Worm (Caenorhabditis elegans) whole organism, young adult: ENCODE data around the gene gpa-3.
A peak's percentile ranks its signal among the peaks of the same experiment; 100 is the strongest.
"Not testable (repeated sequence)": the region's sequence is repeated elsewhere in the genome, so short reads cannot be mapped to it uniquely, and the experiment has no call there.

Experiments
- C06A6.2 ChIP-seq: fragments of 200-800 bp; sonication (Bioruptor generic); conservative IDR thresholded peaks from 2 replicates; pipeline ENCODE4 v1.3.6; 2022; ENCODE audit warnings: missing genetic modification characterization, missing compliant biosample characterization
- D2030.7 ChIP-seq: fragments of 200-800 bp; sonication (Bioruptor generic); IDR thresholded peaks from 2 replicates; pipeline ENCODE4 v1.3.6; 2022; ENCODE audit warnings: missing genetic modification reagents, missing genetic modification characterization, missing compliant biosample characterization
- F22D6.2 ChIP-seq: sonication (generic microtip); optimal IDR thresholded peaks from 2 replicates; lab custom pipeline; 2016; ENCODE audit warnings: mild to moderate bottlenecking, missing genetic modification characterization, missing compliant biosample characterization
- F33H1.4 ChIP-seq: fragments of 200-800 bp; sonication (Bioruptor generic); IDR thresholded peaks from 2 replicates; pipeline ENCODE4 v1.3.6; 2022; ENCODE audit warnings: missing genetic modification reagents, missing genetic modification characterization, missing compliant biosample characterization
- F57C9.4 ChIP-seq: sonication (generic microtip); optimal IDR thresholded peaks from 2 replicates; lab custom pipeline; 2017; ENCODE audit warnings: mild to moderate bottlenecking, missing genetic modification characterization, missing compliant biosample characterization
- K11D2.4 ChIP-seq: fragments of 200-800 bp; sonication (Bioruptor generic); IDR thresholded peaks from 2 replicates; pipeline ENCODE4 v1.3.6; 2022; ENCODE audit warnings: missing genetic modification reagents, missing genetic modification characterization, missing compliant biosample characterization
- T07F8.4 ChIP-seq: sonication (generic microtip); optimal IDR thresholded peaks from 2 replicates; lab custom pipeline; 2016; ENCODE audit warnings: mild to moderate bottlenecking, missing genetic modification characterization, moderate library complexity, missing compliant biosample characterization
- T26A5.8 ChIP-seq: sonication (generic microtip); optimal IDR thresholded peaks from 2 replicates; lab custom pipeline; 2016; ENCODE audit warnings: missing genetic modification characterization, missing compliant biosample characterization
- Y53G8AR.9 ChIP-seq: fragments of 200-800 bp; sonication (Bioruptor generic); conservative IDR thresholded peaks from 2 replicates; pipeline ENCODE4 v1.3.6; 2022; ENCODE audit warnings: missing genetic modification reagents, missing genetic modification characterization, missing compliant biosample characterization
- akir-1 ChIP-seq: fragments of 200-800 bp; sonication (Bioruptor generic); optimal IDR thresholded peaks from 2 replicates; lab custom pipeline; 2018; ENCODE audit warnings: mild to moderate bottlenecking, missing genetic modification characterization, moderate library complexity, missing compliant biosample characterization
- ama-1 ChIP-seq, 3 experiments: fragments of 150-350 bp in 1 of 3; sonication (generic microtip) in 2 of 3; optimal IDR thresholded peaks; 2 replicates each; lab custom pipeline; 2014 to 2018; ENCODE audit warnings: missing biosample characterization in 2 of 3, missing genetic modification characterization in 2 of 3, missing genetic modification reagents in 2 of 3
- atf-7 ChIP-seq: sonication (generic microtip); optimal IDR thresholded peaks from 2 replicates; lab custom pipeline; 2017; ENCODE audit warnings: mild to moderate bottlenecking, missing genetic modification characterization, missing compliant biosample characterization
- athp-1 ChIP-seq: sonication (generic microtip); optimal IDR thresholded peaks from 2 replicates; lab custom pipeline; 2017; ENCODE audit warnings: mild to moderate bottlenecking, missing genetic modification characterization, missing compliant biosample characterization
- cebp-1 ChIP-seq, 2 experiments: fragments of 200-800 bp in 1 of 2; sonication (Bioruptor generic) in 1 of 2; sonication (generic microtip) in 1 of 2; IDR thresholded peaks in 1 of 2; optimal IDR thresholded peaks in 1 of 2; 2 replicates each; pipeline versions ENCODE4 v1.3.6 to Lab custom; 2017 to 2022; ENCODE audit warnings: missing compliant biosample characterization in 2 of 2, missing genetic modification characterization in 2 of 2, mild to moderate bottlenecking in 1 of 2, missing genetic modification reagents in 1 of 2, moderate library complexity in 1 of 2
- cebp-2 ChIP-seq: fragments of 200-800 bp; sonication (Bioruptor generic); IDR thresholded peaks from 2 replicates; pipeline ENCODE4 v1.3.6; 2022; ENCODE audit warnings: missing genetic modification characterization, missing compliant biosample characterization
- gei-17 ChIP-seq: fragments of 200-800 bp; sonication (Bioruptor generic); optimal IDR thresholded peaks from 2 replicates; lab custom pipeline; 2018; ENCODE audit warnings: mild to moderate bottlenecking, missing genetic modification characterization, missing compliant biosample characterization
- him-1 ChIP-seq: sonication (generic microtip); optimal IDR thresholded peaks from 2 replicates; lab custom pipeline; 2016; ENCODE audit warnings: missing genotype, missing genetic modification reagents, missing genetic modification characterization, missing compliant biosample characterization
- hlh-12 ChIP-seq: sonication (generic microtip); optimal IDR thresholded peaks from 2 replicates; lab custom pipeline; 2016; ENCODE audit warnings: missing genetic modification characterization, missing compliant biosample characterization
- hlh-26 ChIP-seq: fragments of 200-800 bp; sonication (Bioruptor generic); conservative IDR thresholded peaks from 2 replicates; pipeline ENCODE4 v1.3.6; 2022; ENCODE audit warnings: missing genetic modification reagents, missing genetic modification characterization, missing compliant biosample characterization
- hmg-1.2 ChIP-seq: fragments of 200-800 bp; sonication (Bioruptor generic); IDR thresholded peaks from 2 replicates; pipeline ENCODE4 v1.3.6; 2022; ENCODE audit warnings: missing genetic modification reagents, missing genetic modification characterization, missing compliant biosample characterization
- lag-1 ChIP-seq: fragments of 200-800 bp; sonication (Bioruptor generic); IDR thresholded peaks from 2 replicates; pipeline ENCODE4 v1.3.6; 2022; ENCODE audit warnings: missing genetic modification reagents, missing genetic modification characterization, missing compliant biosample characterization
- let-526 ChIP-seq: fragments of 200-800 bp; sonication (Bioruptor generic); IDR thresholded peaks from 2 replicates; pipeline ENCODE4 v1.3.6; 2022; ENCODE audit warnings: missing genetic modification reagents, missing genetic modification characterization, missing compliant biosample characterization
- lin-35 ChIP-seq, 3 experiments: fragments of 150-350 bp in 2 of 3; sonication (generic microtip) in 1 of 3; optimal IDR thresholded peaks; 2 replicates each; lab custom pipeline; 2014 to 2018; ENCODE audit warnings: missing biosample characterization in 3 of 3, missing genetic modification characterization in 3 of 3, missing genetic modification reagents in 3 of 3
- lsy-27 ChIP-seq: sonication (generic microtip); optimal IDR thresholded peaks from 2 replicates; lab custom pipeline; 2017; ENCODE audit warnings: missing genetic modification characterization, mild to moderate bottlenecking, missing compliant biosample characterization, antibody characterized with exemption, missing genotype, borderline replicate concordance; ENCODE audit not compliant: insufficient read depth
- madf-6 ChIP-seq: fragments of 200-800 bp; sonication (Bioruptor generic); IDR thresholded peaks from 2 replicates; pipeline ENCODE4 v1.3.6; 2022; ENCODE audit warnings: missing genetic modification reagents, missing genetic modification characterization, missing compliant biosample characterization
- mel-28 ChIP-seq: sonication (generic microtip); optimal IDR thresholded peaks from 2 replicates; lab custom pipeline; 2016; ENCODE audit warnings: borderline replicate concordance, mild to moderate bottlenecking, missing genetic modification characterization, missing compliant biosample characterization
- mes-4 ChIP-seq: sonication (generic microtip); optimal IDR thresholded peaks from 2 replicates; lab custom pipeline; 2016; ENCODE audit warnings: missing genotype, missing genetic modification characterization, missing compliant biosample characterization
- nfya-1 ChIP-seq: sonication (generic microtip); optimal IDR thresholded peaks from 2 replicates; lab custom pipeline; 2017; ENCODE audit warnings: antibody characterized with exemption, missing compliant biosample characterization, missing genetic modification characterization, borderline replicate concordance; ENCODE audit not compliant: insufficient read depth
- nhr-179 ChIP-seq: sonication (generic microtip); optimal IDR thresholded peaks from 2 replicates; lab custom pipeline; 2016; ENCODE audit warnings: mild to moderate bottlenecking, missing genetic modification characterization, missing compliant biosample characterization
- rec-8 ChIP-seq, 2 experiments: sonication (generic microtip); optimal IDR thresholded peaks; 2 replicates each; lab custom pipeline; 2016; ENCODE audit warnings: mild to moderate bottlenecking in 2 of 2, missing genetic modification characterization in 2 of 2, missing genetic modification reagents in 2 of 2, missing genotype in 2 of 2, missing biosample characterization in 1 of 2, missing compliant biosample characterization in 1 of 2, moderate library complexity in 1 of 2
- tbp1 ChIP-seq: fragments of 200-800 bp; sonication (Bioruptor generic); optimal IDR thresholded peaks from 2 replicates; lab custom pipeline; 2018; ENCODE audit warnings: mild to moderate bottlenecking, missing genetic modification characterization, missing compliant biosample characterization
- tlf-1 ChIP-seq: fragments of 200-800 bp; sonication (Bioruptor generic); optimal IDR thresholded peaks from 2 replicates; lab custom pipeline; 2018; ENCODE audit warnings: mild to moderate bottlenecking, missing genetic modification characterization, missing compliant biosample characterization
- ztf-25 ChIP-seq: fragments of 200-800 bp; sonication (Bioruptor generic); IDR thresholded peaks from 2 replicates; pipeline ENCODE4 v1.3.6; 2022; ENCODE audit warnings: missing genetic modification reagents, missing genetic modification characterization, missing compliant biosample characterization
- ztf-6 ChIP-seq: fragments of 200-800 bp; sonication (Bioruptor generic); IDR thresholded peaks from 2 replicates; pipeline ENCODE4 v1.3.6; 2022; ENCODE audit warnings: missing genetic modification reagents, missing genetic modification characterization, missing compliant biosample characterization

The gpa-3 gene

ce11 chrV:9382538-9383328 lies 23.2 kb upstream of the gpa-3 start (continued):
- no peak for TF ChIP-seq hlh-26
- TF ChIP-seq akir-1 (GFP tag; lab: Kevin White, UChicago) = no peak
- no peak for TF ChIP-seq C06A6.2 (GFP tag; lab: Robert Waterston, UW)
- TF ChIP-seq F57C9.4 (tag; lab: Kevin White, UChicago) = no peak
- peak; percentile 85 for TF ChIP-seq Y53G8AR.9 (GFP tag; lab: Robert Waterston, UW)
- TF ChIP-seq hmg-1.2 (GFP tag; lab: Robert Waterston, UW) = peak; percentile 67; the same call in 1 of the 2 replicates
- TF ChIP-seq madf-6 (GFP tag; lab: Robert Waterston, UW) = peak; percentile 100
- TF ChIP-seq ama-1 (optimal IDR thresholded peaks at IDR 0.05; lab: Kevin White, UChicago) = no peak
- no peak for TF ChIP-seq ama-1 (GFP tag; optimal IDR thresholded peaks at IDR 0.05; lab: Kevin White, UChicago)
- TF ChIP-seq lag-1 (GFP tag; lab: Robert Waterston, UW) = no peak
- no peak for TF ChIP-seq atf-7 (tag; lab: Kevin White, UChicago)
- TF ChIP-seq gei-17 = no peak
- TF ChIP-seq athp-1 (tag; lab: Kevin White, UChicago) = peak; percentile 50
- peak; percentile 83 for TF ChIP-seq tlf-1 (GFP tag; lab: Kevin White, UChicago)
- TF ChIP-seq lin-35 (GFP tag; optimal IDR thresholded peaks at IDR 0.05; lab: Kevin White, UChicago) = peak in 2 of 3 experiments; percentile 16 to 77
- TF ChIP-seq hlh-12 (tag; lab: Kevin White, UChicago) = no peak
- TF ChIP-seq T07F8.4 (tag; lab: Kevin White, UChicago) = no peak
- TF ChIP-seq F22D6.2 (tag; lab: Kevin White, UChicago) = no peak
- TF ChIP-seq F33H1.4 (GFP tag; lab: Robert Waterston, UW) = peak; percentile 82
- TF ChIP-seq let-526 (GFP tag; lab: Robert Waterston, UW) = no peak

ce11 chrV:9381846-9382363 lies 22.3 kb upstream of the gpa-3 start, which contains the start of gene E02C12.12:
Gene E02C12.12, minus strand, starts transcription at chrV:9382313.
- TF ChIP-seq T26A5.8 (no peak), cebp-1 (GFP tag; IDR thresholded peaks at IDR 0.05; lab: Robert Waterston, UW) (peak; percentile 65; the same call in 1 of the 2 replicates), cebp-1 (tag; optimal IDR thresholded peaks at IDR 0.05; lab: Kevin White, UChicago) (peak; percentile 92)

ce11 chrV:9379808-9380207 lies 20.2 kb upstream of the gpa-3 start, which contains the start of gene E02C12.11:
Gene E02C12.11, minus strand, starts transcription at chrV:9379908.
- not testable (repeated sequence) for TF ChIP-seq tbp1; hmg-1.2 (GFP tag; lab: Robert Waterston, UW); mel-28 (tag; lab: Kevin White, UChicago)

ce11 chrV:9378335-9378734 lies 18.8 kb upstream of the gpa-3 start, which contains the start of gene E02C12.10:
Gene E02C12.10, minus strand, starts transcription at chrV:9378409.
- no peak for TF ChIP-seq mes-4 (tag; lab: Kevin White, UChicago)
- no peak for TF ChIP-seq ztf-6 (GFP tag; lab: Robert Waterston, UW)
- no peak for TF ChIP-seq D2030.7 (GFP tag; lab: Robert Waterston, UW)
- TF ChIP-seq K11D2.4 (GFP tag; lab: Robert Waterston, UW) = no peak
- TF ChIP-seq him-1 (tag; lab: Kevin White, UChicago) = no peak
- no peak for TF ChIP-seq nhr-179 (tag; lab: Kevin White, UChicago)
- TF ChIP-seq tbp1 = no peak
- no peak for TF ChIP-seq nfya-1 (tag; lab: Kevin White, UChicago)
- no peak for TF ChIP-seq rec-8 (tag; optimal IDR thresholded peaks at IDR 0.05; lab: Kevin White, UChicago)
- no peak for TF ChIP-seq lsy-27 (tag; lab: Kevin White, UChicago)
- TF ChIP-seq cebp-2 = no peak
- TF ChIP-seq ztf-25 (GFP tag; lab: Robert Waterston, UW) = no peak
